Fruit fly (Drosophila melanogaster) whole organism, embryonic: ENCODE results near the gene CG15403.
A peak's percentile ranks its signal among the peaks of the same experiment; 100 is the strongest.

Experiments used
- Bgb ChIP-seq: fragments of 200-800 bp; sonication (Bioruptor generic); IDR thresholded peaks from 2 replicates; pipeline ENCODE4 v1.3.6; 2022; ENCODE audit warnings: missing biosample characterization, missing genetic modification characterization; ENCODE audit not compliant: partially characterized antibody
- CG11093 ChIP-seq: fragments of 200-800 bp; sonication (Bioruptor generic); IDR thresholded peaks from 3 replicates; pipeline ENCODE4 v1.3.6; 2022; ENCODE audit warnings: missing biosample characterization, missing genetic modification characterization
- CG11456 ChIP-seq: fragments of 200-800 bp; sonication (Bioruptor generic); IDR thresholded peaks from 3 replicates; pipeline ENCODE4 v1.3.6; 2022; ENCODE audit warnings: missing biosample characterization, missing genetic modification characterization
- CG11695 ChIP-seq: fragments of 200-800 bp; sonication (Bioruptor generic); IDR thresholded peaks from 3 replicates; pipeline ENCODE4 v1.3.6; 2022; ENCODE audit warnings: missing biosample characterization, missing genetic modification characterization
- CG11723 ChIP-seq: fragments of 200-800 bp; sonication (Bioruptor generic); optimal IDR thresholded peaks from 2 replicates; lab custom pipeline; 2017; ENCODE audit warnings: missing biosample characterization, mild to moderate bottlenecking, missing genetic modification characterization
- CG12942 ChIP-seq: fragments of 200-800 bp; sonication (Bioruptor generic); optimal IDR thresholded peaks from 3 replicates; lab custom pipeline; 2016; ENCODE audit warnings: missing biosample characterization, missing genetic modification characterization
- CG1602 ChIP-seq: fragments of 200-800 bp; sonication (Bioruptor generic); optimal IDR thresholded peaks from 3 replicates; lab custom pipeline; 2016; ENCODE audit warnings: missing biosample characterization, missing genetic modification characterization
- CG17912 ChIP-seq: fragments of 200-800 bp; sonication (Bioruptor generic); optimal IDR thresholded peaks from 2 replicates; lab custom pipeline; 2018; ENCODE audit warnings: missing biosample characterization, mild to moderate bottlenecking, missing genetic modification characterization
- CG18599 ChIP-seq: fragments of 200-800 bp; sonication (Bioruptor generic); optimal IDR thresholded peaks from 3 replicates; lab custom pipeline; 2017; ENCODE audit warnings: missing biosample characterization, missing genetic modification characterization, mild to moderate bottlenecking, moderate library complexity, missing genetic modification reagents
- CG18764 ChIP-seq: fragments of 200-800 bp; sonication (Bioruptor generic); optimal IDR thresholded peaks from 3 replicates; lab custom pipeline; 2016; ENCODE audit warnings: missing biosample characterization, missing genetic modification characterization
- CG2875 ChIP-seq: fragments of 200-800 bp; sonication (Bioruptor generic); optimal IDR thresholded peaks from 2 replicates; lab custom pipeline; 2017; ENCODE audit warnings: missing biosample characterization, mild to moderate bottlenecking, missing genetic modification characterization, missing genetic modification reagents
- CG34224 ChIP-seq: fragments of 200-800 bp; sonication (Bioruptor generic); IDR thresholded peaks from 3 replicates; pipeline ENCODE4 v1.3.6; 2022; ENCODE audit warnings: missing biosample characterization, missing genetic modification characterization; ENCODE audit not compliant: partially characterized antibody
- CG34376 ChIP-seq: fragments of 200-800 bp; sonication (Bioruptor generic); optimal IDR thresholded peaks from 2 replicates; lab custom pipeline; 2018; ENCODE audit warnings: missing biosample characterization, mild to moderate bottlenecking, missing genetic modification characterization
- CG34422 ChIP-seq: fragments of 200-800 bp; sonication (Bioruptor generic); IDR thresholded peaks from 3 replicates; pipeline ENCODE4 v1.3.6; 2022; ENCODE audit warnings: missing biosample characterization, missing genetic modification characterization
- CG6175 ChIP-seq: fragments of 200-800 bp; sonication (Bioruptor generic); IDR thresholded peaks from 3 replicates; pipeline ENCODE4 v1.3.6; 2022; ENCODE audit warnings: missing biosample characterization, missing genetic modification characterization
- CG7928 ChIP-seq: fragments of 200-800 bp; sonication (Bioruptor generic); optimal IDR thresholded peaks from 2 replicates; lab custom pipeline; 2017; ENCODE audit warnings: missing biosample characterization, mild to moderate bottlenecking, missing genetic modification characterization
- CG8359 ChIP-seq: fragments of 200-800 bp; sonication (Bioruptor generic); optimal IDR thresholded peaks from 2 replicates; lab custom pipeline; 2017; ENCODE audit warnings: missing biosample characterization, mild to moderate bottlenecking, missing genetic modification characterization, borderline replicate concordance
- CG9932 ChIP-seq: fragments of 200-800 bp; sonication (Bioruptor generic); IDR thresholded peaks from 2 replicates; pipeline ENCODE4 v1.3.6; 2022; ENCODE audit warnings: missing biosample characterization, missing genetic modification characterization
- Doc3 ChIP-seq: fragments of 200-800 bp; sonication (Bioruptor generic); IDR thresholded peaks from 3 replicates; pipeline ENCODE4 v1.3.6; 2022; ENCODE audit warnings: missing biosample characterization, missing genetic modification characterization; ENCODE audit not compliant: partially characterized antibody
- HmgZ ChIP-seq: fragments of 200-800 bp; sonication (Bioruptor generic); optimal IDR thresholded peaks from 2 replicates; lab custom pipeline; 2018; ENCODE audit warnings: missing biosample characterization, mild to moderate bottlenecking, missing genetic modification characterization
- Mes4 ChIP-seq: fragments of 200-800 bp; sonication (Bioruptor generic); optimal IDR thresholded peaks from 2 replicates; lab custom pipeline; 2016; ENCODE audit warnings: missing biosample characterization, missing genetic modification characterization
- NK7.1 ChIP-seq: fragments of 200-800 bp; sonication (Bioruptor generic); optimal IDR thresholded peaks from 3 replicates; lab custom pipeline; 2016; ENCODE audit warnings: missing biosample characterization, missing genetic modification characterization
- Ravus ChIP-seq: fragments of 200-800 bp; sonication (Bioruptor generic); IDR thresholded peaks from 2 replicates; pipeline ENCODE4 v1.3.6; 2022; ENCODE audit warnings: missing biosample characterization, missing genetic modification characterization
- YL-1 ChIP-seq: fragments of 200-800 bp; sonication (Bioruptor generic); optimal IDR thresholded peaks from 3 replicates; lab custom pipeline; 2017; ENCODE audit warnings: missing biosample characterization, mild to moderate bottlenecking, missing genetic modification characterization
- al ChIP-seq: fragments of 200-800 bp; sonication (Bioruptor generic); IDR thresholded peaks from 2 replicates; pipeline ENCODE4 v1.3.6; 2022; ENCODE audit warnings: missing biosample characterization, missing genetic modification characterization
- ase ChIP-seq: fragments of 200-800 bp; sonication (Bioruptor generic); IDR thresholded peaks from 3 replicates; pipeline ENCODE4 v1.3.6; 2022; ENCODE audit warnings: missing biosample characterization, missing genetic modification characterization
- caup ChIP-seq: fragments of 200-800 bp; sonication (Bioruptor generic); optimal IDR thresholded peaks from 3 replicates; lab custom pipeline; 2017; ENCODE audit warnings: missing biosample characterization, mild to moderate bottlenecking, missing genetic modification characterization, moderate library complexity; ENCODE audit not compliant: severe bottlenecking
- dimm ChIP-seq: fragments of 200-800 bp; sonication (Bioruptor generic); IDR thresholded peaks from 2 replicates; pipeline ENCODE4 v1.3.6; 2022; ENCODE audit warnings: missing biosample characterization, missing genetic modification characterization
- dm ChIP-seq: fragments of 200-800 bp; sonication (Bioruptor generic); optimal IDR thresholded peaks from 3 replicates; lab custom pipeline; 2016; ENCODE audit warnings: missing biosample characterization, missing genetic modification characterization
- fu2 ChIP-seq: fragments of 200-800 bp; sonication (Bioruptor generic); optimal IDR thresholded peaks from 2 replicates; lab custom pipeline; 2016; ENCODE audit warnings: missing biosample characterization, missing genetic modification characterization
- gsb-n ChIP-seq: fragments of 200-800 bp; sonication (Bioruptor generic); optimal IDR thresholded peaks from 3 replicates; lab custom pipeline; 2018; ENCODE audit warnings: missing biosample characterization, mild to moderate bottlenecking, missing genetic modification characterization
- nerfin-2 ChIP-seq: fragments of 200-800 bp; sonication (Bioruptor generic); IDR thresholded peaks from 2 replicates; pipeline ENCODE4 v1.3.6; 2022; ENCODE audit warnings: missing biosample characterization, missing genetic modification characterization; ENCODE audit not compliant: partially characterized antibody
- pho ChIP-seq: fragments of 200-800 bp; sonication (Bioruptor generic); optimal IDR thresholded peaks from 2 replicates; lab custom pipeline; 2016; ENCODE audit warnings: missing biosample characterization, missing genetic modification characterization
- row ChIP-seq: fragments of 200-800 bp; sonication (Bioruptor generic); IDR thresholded peaks from 3 replicates; pipeline ENCODE4 v1.3.6; 2022; ENCODE audit warnings: missing biosample characterization, missing genetic modification characterization
- run ChIP-seq: fragments of 200-800 bp; sonication (Bioruptor generic); optimal IDR thresholded peaks from 3 replicates; lab custom pipeline; 2018; ENCODE audit warnings: missing biosample characterization, mild to moderate bottlenecking, missing genetic modification characterization
- slbo ChIP-seq: fragments of 200-800 bp; sonication (Bioruptor generic); IDR thresholded peaks from 2 replicates; pipeline ENCODE4 v1.3.6; 2022; ENCODE audit warnings: missing biosample characterization, missing genetic modification characterization
- sna ChIP-seq: fragments of 200-800 bp; sonication (Bioruptor generic); IDR thresholded peaks from 2 replicates; pipeline ENCODE4 v1.3.6; 2022; ENCODE audit warnings: missing biosample characterization, missing genetic modification characterization; ENCODE audit not compliant: partially characterized antibody
- sqz ChIP-seq: fragments of 200-800 bp; sonication (Bioruptor generic); optimal IDR thresholded peaks from 3 replicates; lab custom pipeline; 2018; ENCODE audit warnings: missing biosample characterization, mild to moderate bottlenecking, missing genetic modification characterization
- tna ChIP-seq: fragments of 200-800 bp; sonication (Bioruptor generic); IDR thresholded peaks from 2 replicates; pipeline ENCODE4 v1.3.6; 2022; ENCODE audit warnings: missing biosample characterization, missing genetic modification characterization; ENCODE audit not compliant: partially characterized antibody
- vnd ChIP-seq: fragments of 200-800 bp; sonication (Bioruptor generic); IDR thresholded peaks from 3 replicates; pipeline ENCODE4 v1.3.6; 2022; ENCODE audit warnings: missing biosample characterization, missing genetic modification characterization; ENCODE audit not compliant: partially characterized antibody
- zfh2 ChIP-seq: fragments of 200-800 bp; sonication (Bioruptor generic); optimal IDR thresholded peaks from 2 replicates; lab custom pipeline; 2016; ENCODE audit warnings: missing biosample characterization, missing genetic modification characterization

The CG15403 gene

DNA sequence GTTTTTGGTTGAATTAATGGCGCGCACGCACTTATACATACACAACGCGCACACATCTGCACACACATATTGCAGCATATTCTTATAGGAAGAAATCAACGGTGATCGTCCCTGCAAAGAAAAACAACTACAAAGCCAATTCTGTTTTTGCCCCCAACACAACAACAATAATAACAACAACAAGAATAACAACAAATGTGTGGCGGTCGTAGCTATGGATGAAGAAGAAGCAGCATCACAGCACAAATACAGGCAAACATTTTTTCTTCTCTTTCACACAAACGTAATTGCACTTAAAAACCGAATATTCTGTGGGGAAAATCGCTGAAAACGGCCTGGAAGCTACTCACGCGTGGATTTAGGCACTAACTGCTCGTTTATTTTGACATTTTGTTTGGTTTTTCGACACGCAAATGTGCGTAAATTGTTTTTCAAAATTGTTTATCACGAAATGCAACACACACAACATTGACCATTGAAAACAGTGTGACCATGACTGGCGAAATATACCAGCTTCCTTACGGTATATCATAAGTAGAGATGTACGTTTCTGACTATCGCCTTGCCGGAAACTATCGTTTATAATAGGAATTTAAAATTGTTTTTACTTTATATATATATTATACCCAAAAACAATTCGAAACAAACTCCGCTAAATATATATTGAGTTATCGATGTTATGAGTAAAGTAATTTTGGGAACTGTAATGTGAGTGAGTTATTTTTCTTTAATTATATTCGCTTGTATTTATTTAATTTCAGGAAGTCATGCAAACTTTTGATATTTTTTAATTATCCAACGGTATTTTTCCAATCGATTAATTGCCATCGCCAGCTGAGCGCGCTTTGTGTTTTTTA lies 30.9 kb downstream of the CG15403 start, which contains the start of the genes Mad and gkt (continued):
- no peak for TF ChIP-seq zfh2 (GFP tag; lab: Kevin White, UChicago)
- no peak for TF ChIP-seq CG7928 (GFP tag; lab: Kevin White, UChicago)
- TF ChIP-seq al (GFP tag; lab: Robert Waterston, UW), result no peak
- peak; percentile 47; the same call in 1 of the 2 replicates for TF ChIP-seq CG9932 (GFP tag; lab: Robert Waterston, UW)
- TF ChIP-seq Bgb (GFP tag; lab: Robert Waterston, UW), result peak; percentile 19; the same call in 1 of the 2 replicates
- peak; percentile 41 for TF ChIP-seq YL-1
- no peak for TF ChIP-seq tna (GFP tag; lab: Robert Waterston, UW)
- TF ChIP-seq CG11723 (GFP tag; lab: Kevin White, UChicago), result no peak
- no peak for TF ChIP-seq CG11456 (GFP tag; lab: Robert Waterston, UW)
- no peak for TF ChIP-seq pho (GFP tag; lab: Kevin White, UChicago)
- TF ChIP-seq CG17912 (GFP tag; lab: Kevin White, UChicago), result no peak
- TF ChIP-seq CG6175, result no peak
- no peak for TF ChIP-seq gsb-n (tag; lab: Kevin White, UChicago)
- TF ChIP-seq Mes4 (GFP tag; lab: Kevin White, UChicago), result no peak
- peak; percentile 67 for TF ChIP-seq row (GFP tag; lab: Robert Waterston, UW)
- TF ChIP-seq dm (GFP tag; lab: Kevin White, UChicago), result no peak
- TF ChIP-seq fu2 (GFP tag; lab: Kevin White, UChicago), result no peak
- TF ChIP-seq dimm, result no peak
- no peak for TF ChIP-seq CG34376 (GFP tag; lab: Kevin White, UChicago)
- TF ChIP-seq vnd (GFP tag; lab: Robert Waterston, UW), result peak; percentile 21; the same call in 2 of the 3 replicates
- 0 out of 3 replicates have a peak, but pooled peaks have one; percentile 28 for TF ChIP-seq Doc3
- no peak for TF ChIP-seq CG18764
- no peak for TF ChIP-seq CG11093 (GFP tag; lab: Robert Waterston, UW)
- peak; percentile 17 for TF ChIP-seq sqz (GFP tag; lab: Kevin White, UChicago)
- 0 out of 3 replicates have a peak, but pooled peaks have one; percentile 8 for TF ChIP-seq CG34422 (GFP tag; lab: Robert Waterston, UW)
- no peak for TF ChIP-seq CG11695 (GFP tag; lab: Robert Waterston, UW)
- no peak for TF ChIP-seq CG1602 (GFP tag; lab: Kevin White, UChicago)
- TF ChIP-seq CG12942 (GFP tag; lab: Kevin White, UChicago), result no peak
- no peak for TF ChIP-seq ase (GFP tag; lab: Robert Waterston, UW)
- TF ChIP-seq sna (GFP tag; lab: Robert Waterston, UW), result 0 out of 2 replicates have a peak, but pooled peaks have one; percentile 30
- TF ChIP-seq Ravus (GFP tag; lab: Robert Waterston, UW), result no peak
- TF ChIP-seq slbo (GFP tag; lab: Robert Waterston, UW), result peak; percentile 4; the same call in 1 of the 2 replicates
- no peak for TF ChIP-seq caup (GFP tag; lab: Kevin White, UChicago)
- TF ChIP-seq CG8359 (GFP tag; lab: Kevin White, UChicago), result no peak
- no peak for TF ChIP-seq CG2875 (GFP tag; lab: Kevin White, UChicago)
- TF ChIP-seq NK7.1 (GFP tag; lab: Kevin White, UChicago), result no peak
- TF ChIP-seq CG18599 (GFP tag; lab: Kevin White, UChicago), result no peak
- TF ChIP-seq nerfin-2 (GFP tag; lab: Robert Waterston, UW), result peak; percentile 51
- peak; percentile 27; the same call in 1 of the 3 replicates for TF ChIP-seq CG34224 (GFP tag; lab: Robert Waterston, UW)
- TF ChIP-seq HmgZ (tag; lab: Kevin White, UChicago), result no peak
- no peak for TF ChIP-seq run
